Worm (Caenorhabditis elegans) whole organism, young adult: ENCODE results near the gene fezf-1.
"Not testable (repeated sequence)": the region's sequence is repeated elsewhere in the genome, so short reads cannot be mapped to it uniquely, and the experiment has no call there.

Experiments
- B0019.2 ChIP-seq: fragments of 200-800 bp; sonication (Bioruptor generic); conservative IDR thresholded peaks from 2 replicates; pipeline ENCODE4 v1.3.6; 2022; ENCODE audit warnings: missing genetic modification reagents, missing genetic modification characterization, missing compliant biosample characterization
- B0336.3 ChIP-seq: fragments of 200-800 bp; sonication (Bioruptor generic); IDR thresholded peaks from 2 replicates; pipeline ENCODE4 v1.3.6; 2022; ENCODE audit warnings: missing genetic modification characterization, missing compliant biosample characterization
- C17E4.6 ChIP-seq: fragments of 200-800 bp; sonication (Bioruptor generic); IDR thresholded peaks from 2 replicates; pipeline ENCODE4 v1.3.6; 2022; ENCODE audit warnings: missing genetic modification reagents, missing genetic modification characterization, missing compliant biosample characterization
- F23B12.7 ChIP-seq: sonication (generic microtip); optimal IDR thresholded peaks from 2 replicates; lab custom pipeline; 2017; ENCODE audit warnings: missing genetic modification characterization, mild to moderate bottlenecking, missing compliant biosample characterization, antibody characterized with exemption, moderate library complexity; ENCODE audit not compliant: insufficient read depth
- F33H1.4 ChIP-seq: fragments of 200-800 bp; sonication (Bioruptor generic); IDR thresholded peaks from 2 replicates; pipeline ENCODE4 v1.3.6; 2022; ENCODE audit warnings: missing genetic modification reagents, missing genetic modification characterization, missing compliant biosample characterization
- F39B2.1 ChIP-seq: fragments of 200-800 bp; sonication (Bioruptor generic); IDR thresholded peaks from 2 replicates; pipeline ENCODE4 v1.3.6; 2022; ENCODE audit warnings: missing genetic modification reagents, missing genetic modification characterization, missing compliant biosample characterization
- F49E8.2 ChIP-seq: sonication (generic microtip); optimal IDR thresholded peaks from 3 replicates; lab custom pipeline; 2017; ENCODE audit warnings: missing genetic modification characterization, mild to moderate bottlenecking, missing compliant biosample characterization, antibody characterized with exemption, moderate library complexity; ENCODE audit not compliant: insufficient read depth
- F52B5.7 ChIP-seq: sonication (generic microtip); optimal IDR thresholded peaks from 2 replicates; lab custom pipeline; 2016; ENCODE audit warnings: mild to moderate bottlenecking, missing genetic modification characterization, missing compliant biosample characterization
- Y95B8A.8 ChIP-seq: fragments of 200-800 bp; sonication (Bioruptor generic); IDR thresholded peaks from 2 replicates; pipeline ENCODE4 v1.3.6; 2022; ENCODE audit warnings: missing genetic modification reagents, missing genetic modification characterization, missing compliant biosample characterization
- attf-6 ChIP-seq: fragments of 200-800 bp; sonication (Bioruptor generic); IDR thresholded peaks from 2 replicates; pipeline ENCODE4 v1.3.6; 2022; ENCODE audit warnings: missing genetic modification reagents, missing genetic modification characterization, missing compliant biosample characterization
- bed-2 ChIP-seq: fragments of 200-800 bp; sonication (Bioruptor generic); IDR thresholded peaks from 2 replicates; pipeline ENCODE4 v1.3.6; 2022; ENCODE audit warnings: missing genetic modification reagents, missing genetic modification characterization, missing compliant biosample characterization
- ceh-27 ChIP-seq: fragments of 200-800 bp; sonication (Bioruptor generic); optimal IDR thresholded peaks from 2 replicates; lab custom pipeline; 2018; ENCODE audit warnings: mild to moderate bottlenecking, missing genetic modification characterization, moderate library complexity, missing compliant biosample characterization
- ceh-58 ChIP-seq: fragments of 200-800 bp; sonication (Bioruptor generic); IDR thresholded peaks from 2 replicates; pipeline ENCODE4 v1.3.6; 2022; ENCODE audit warnings: missing genetic modification characterization, missing compliant biosample characterization
- ceh-91 ChIP-seq: fragments of 200-800 bp; sonication (Bioruptor generic); IDR thresholded peaks from 2 replicates; pipeline ENCODE4 v1.3.6; 2022; ENCODE audit warnings: missing genetic modification reagents, missing genetic modification characterization, missing compliant biosample characterization
- die-1 ChIP-seq: sonication (generic microtip); optimal IDR thresholded peaks from 2 replicates; lab custom pipeline; 2016; ENCODE audit warnings: missing genotype, mild to moderate bottlenecking, missing genetic modification characterization, missing compliant biosample characterization
- efl-1 ChIP-seq: fragments of 150-350 bp; optimal IDR thresholded peaks from 2 replicates; lab custom pipeline; 2014; ENCODE audit warnings: missing biosample characterization, missing genetic modification reagents, missing genetic modification characterization
- egrh-3 ChIP-seq: fragments of 200-800 bp; sonication (Bioruptor generic); IDR thresholded peaks from 2 replicates; pipeline ENCODE4 v1.3.6; 2022; ENCODE audit warnings: missing genetic modification reagents, missing genetic modification characterization, missing compliant biosample characterization
- hmg-1.2 ChIP-seq: fragments of 200-800 bp; sonication (Bioruptor generic); IDR thresholded peaks from 2 replicates; pipeline ENCODE4 v1.3.6; 2022; ENCODE audit warnings: missing genetic modification reagents, missing genetic modification characterization, missing compliant biosample characterization
- lin-26 ChIP-seq: fragments of 200-800 bp; sonication (Bioruptor generic); IDR thresholded peaks from 2 replicates; pipeline ENCODE4 v1.3.6; 2022; ENCODE audit warnings: missing genetic modification reagents, missing genetic modification characterization, missing compliant biosample characterization
- lir-1 ChIP-seq: fragments of 200-800 bp; sonication (Bioruptor generic); conservative IDR thresholded peaks from 2 replicates; pipeline ENCODE4 v1.3.6; 2022; ENCODE audit warnings: missing genetic modification reagents, missing genetic modification characterization, missing compliant biosample characterization
- lsy-27 ChIP-seq: sonication (generic microtip); optimal IDR thresholded peaks from 2 replicates; lab custom pipeline; 2017; ENCODE audit warnings: missing genetic modification characterization, mild to moderate bottlenecking, missing compliant biosample characterization, antibody characterized with exemption, missing genotype, borderline replicate concordance; ENCODE audit not compliant: insufficient read depth
- madf-6 ChIP-seq: fragments of 200-800 bp; sonication (Bioruptor generic); IDR thresholded peaks from 2 replicates; pipeline ENCODE4 v1.3.6; 2022; ENCODE audit warnings: missing genetic modification reagents, missing genetic modification characterization, missing compliant biosample characterization
- mel-28 ChIP-seq: sonication (generic microtip); optimal IDR thresholded peaks from 2 replicates; lab custom pipeline; 2016; ENCODE audit warnings: borderline replicate concordance, mild to moderate bottlenecking, missing genetic modification characterization, missing compliant biosample characterization
- mes-4 ChIP-seq: sonication (generic microtip); optimal IDR thresholded peaks from 2 replicates; lab custom pipeline; 2016; ENCODE audit warnings: missing genotype, missing genetic modification characterization, missing compliant biosample characterization
- nfya-1 ChIP-seq: sonication (generic microtip); optimal IDR thresholded peaks from 2 replicates; lab custom pipeline; 2017; ENCODE audit warnings: antibody characterized with exemption, missing compliant biosample characterization, missing genetic modification characterization, borderline replicate concordance; ENCODE audit not compliant: insufficient read depth
- nhr-179 ChIP-seq: sonication (generic microtip); optimal IDR thresholded peaks from 2 replicates; lab custom pipeline; 2016; ENCODE audit warnings: mild to moderate bottlenecking, missing genetic modification characterization, missing compliant biosample characterization
- nhr-80 ChIP-seq: sonication (generic microtip); optimal IDR thresholded peaks from 2 replicates; lab custom pipeline; 2016; ENCODE audit warnings: missing genetic modification characterization, missing compliant biosample characterization
- nhr-90 ChIP-seq: sonication (generic microtip); optimal IDR thresholded peaks from 2 replicates; lab custom pipeline; 2016; ENCODE audit warnings: missing genotype, mild to moderate bottlenecking, missing genetic modification characterization, missing compliant biosample characterization
- rpc-1 ChIP-seq, 2 experiments: fragments of 150-350 bp in 1 of 2; sonication (generic microtip) in 1 of 2; optimal IDR thresholded peaks; 2 replicates each; lab custom pipeline; 2014 to 2018; ENCODE audit warnings: missing biosample characterization in 1 of 2, missing genetic modification characterization in 1 of 2, missing genetic modification reagents in 1 of 2, missing genotype in 1 of 2
- snpc-1.1 ChIP-seq: sonication (generic microtip); optimal IDR thresholded peaks from 2 replicates; lab custom pipeline; 2017; ENCODE audit warnings: missing genetic modification characterization, mild to moderate bottlenecking, missing compliant biosample characterization, antibody characterized with exemption, moderate library complexity, missing genotype, missing genetic modification reagents; ENCODE audit not compliant: insufficient read depth
- snpc-3.4 ChIP-seq: sonication (generic microtip); optimal IDR thresholded peaks from 2 replicates; lab custom pipeline; 2017; ENCODE audit warnings: missing genetic modification characterization, mild to moderate bottlenecking, missing compliant biosample characterization, antibody characterized with exemption, moderate library complexity, missing genotype, missing genetic modification reagents
- snpc-4 ChIP-seq, 5 experiments: fragments of 150-350 bp in 1 of 5; sonication (generic microtip) in 4 of 5; optimal IDR thresholded peaks; 2 replicates each; lab custom pipeline; 2014 to 2018; ENCODE audit warnings: missing genetic modification characterization in 5 of 5, missing biosample characterization in 3 of 5, antibody characterized with exemption in 2 of 5, mild to moderate bottlenecking in 2 of 5, missing compliant biosample characterization in 2 of 5, missing genotype in 2 of 5, moderate library complexity in 2 of 5, missing genetic modification reagents in 1 of 5
- unc-130 ChIP-seq: sonication (generic microtip); optimal IDR thresholded peaks from 2 replicates; lab custom pipeline; 2016; ENCODE audit warnings: missing genetic modification reagents, missing genetic modification characterization, missing compliant biosample characterization
- unc-62 ChIP-seq: fragments of 150-350 bp; optimal IDR thresholded peaks from 2 replicates; lab custom pipeline; 2014; ENCODE audit warnings: missing biosample characterization, missing genetic modification reagents, missing genetic modification characterization
- xnd-1 ChIP-seq: sonication (generic microtip); optimal IDR thresholded peaks from 2 replicates; lab custom pipeline; 2016; ENCODE audit warnings: missing genotype, missing genetic modification reagents, missing genetic modification characterization, missing compliant biosample characterization
- ztf-28 ChIP-seq: fragments of 200-800 bp; sonication (Bioruptor generic); IDR thresholded peaks from 2 replicates; pipeline ENCODE4 v1.3.6; 2022; ENCODE audit warnings: missing genetic modification reagents, missing genetic modification characterization, missing compliant biosample characterization
- ztf-6 ChIP-seq: fragments of 200-800 bp; sonication (Bioruptor generic); IDR thresholded peaks from 2 replicates; pipeline ENCODE4 v1.3.6; 2022; ENCODE audit warnings: missing genetic modification reagents, missing genetic modification characterization, missing compliant biosample characterization

Gene fezf-1

ce11 chrIV:13433904-13434303 lies 32.0 kb upstream of the fezf-1 start, which contains the start of gene K09B11.5:
Gene K09B11.5 (minus strand): TSS chrIV:13434004.
- not testable (repeated sequence) for TF ChIP-seq mel-28 (tag; lab: Kevin White, UChicago); lin-26; unc-130
- TF ChIP-seq, all 124 proteins: peak for 0; not testable (repeated sequence) for 124

- TF ChIP-seq rpc-1 (optimal IDR thresholded peaks at IDR 0.05; lab: Kevin White, UChicago); snpc-4 (GFP tag; optimal IDR thresholded peaks at IDR 0.05; lab: Kevin White, UChicago): not testable (repeated sequence)
- TF ChIP-seq rpc-1 (tag; optimal IDR thresholded peaks at IDR 0.05; lab: Kevin White, UChicago) (peak; percentile 51), snpc-4 (tag; optimal IDR thresholded peaks at IDR 0.05; lab: Kevin White, UChicago) (peak in 1 of 4 experiments; percentile 61)
These were observed 25.4 kb upstream of the fezf-1 start for ce11 chrIV:13440547-13440946.

- TF ChIP-seq snpc-4 (GFP tag; optimal IDR thresholded peaks at IDR 0.05; lab: Kevin White, UChicago), result not testable (repeated sequence)
- TF ChIP-seq snpc-4 (tag; optimal IDR thresholded peaks at IDR 0.05; lab: Kevin White, UChicago), result peak in 1 of 4 experiments; percentile 72
- TF ChIP-seq rpc-1 (optimal IDR thresholded peaks at IDR 0.05; lab: Kevin White, UChicago), result peak; percentile 6
- TF ChIP-seq rpc-1 (tag; optimal IDR thresholded peaks at IDR 0.05; lab: Kevin White, UChicago), result peak; percentile 59
- TF ChIP-seq hmg-1.2, result peak; percentile 28
These were observed 22.4 kb upstream of the fezf-1 start for ce11 chrIV:13443543-13443942.

ce11 chrIV:13445275-13445674 lies 20.6 kb upstream of the fezf-1 start, which contains the start of gene mam-3:
Gene mam-3 (minus strand): TSS chrIV:13445375.
- TF ChIP-seq ceh-91 (GFP tag; lab: Robert Waterston, UW), result no peak
- no peak for TF ChIP-seq lir-1 (GFP tag; lab: Robert Waterston, UW)
- TF ChIP-seq mes-4 (tag; lab: Kevin White, UChicago), result no peak
- no peak for TF ChIP-seq F33H1.4 (GFP tag; lab: Robert Waterston, UW)
- TF ChIP-seq snpc-4 (GFP tag; optimal IDR thresholded peaks at IDR 0.05; lab: Kevin White, UChicago), result no peak
- peak in 1 of 4 experiments; percentile 10 for TF ChIP-seq snpc-4 (tag; optimal IDR thresholded peaks at IDR 0.05; lab: Kevin White, UChicago)

ce11 chrIV:13450740-13451139 lies 15.2 kb upstream of the fezf-1 start:
- TF ChIP-seq madf-6 (GFP tag; lab: Robert Waterston, UW) (peak; percentile 71), ztf-6 (GFP tag; lab: Robert Waterston, UW) (no peak), snpc-3.4 (tag; lab: Kevin White, UChicago) (no peak), B0019.2 (GFP tag; lab: Robert Waterston, UW) (no peak), egrh-3 (GFP tag; lab: Robert Waterston, UW) (no peak), F23B12.7 (tag; lab: Kevin White, UChicago) (no peak), B0336.3 (GFP tag; lab: Robert Waterston, UW) (no peak), nfya-1 (tag; lab: Kevin White, UChicago) (no peak), Y95B8A.8 (GFP tag; lab: Robert Waterston, UW) (no peak), nhr-80 (no peak), lsy-27 (tag; lab: Kevin White, UChicago) (no peak), nhr-179 (tag; lab: Kevin White, UChicago) (no peak), attf-6 (GFP tag; lab: Robert Waterston, UW) (peak; percentile 33; the same call in 1 of the 2 replicates), bed-2 (GFP tag; lab: Robert Waterston, UW) (no peak), unc-62 (no peak), die-1 (tag; lab: Kevin White, UChicago) (no peak), F49E8.2 (tag; lab: Kevin White, UChicago) (no peak), F39B2.1 (GFP tag; lab: Robert Waterston, UW) (no peak), ceh-91 (GFP tag; lab: Robert Waterston, UW) (peak; percentile 32; the same call in 1 of the 2 replicates), xnd-1 (peak; percentile 67), ceh-58 (GFP tag; lab: Robert Waterston, UW) (no peak), snpc-4 (GFP tag; optimal IDR thresholded peaks at IDR 0.05; lab: Kevin White, UChicago) (no peak), snpc-4 (tag; optimal IDR thresholded peaks at IDR 0.05; lab: Kevin White, UChicago) (peak in 1 of 4 experiments; percentile 22), ceh-27 (GFP tag; lab: Kevin White, UChicago) (no peak), ztf-28 (GFP tag; lab: Robert Waterston, UW) (no peak), nhr-90 (tag; lab: Kevin White, UChicago) (no peak), F33H1.4 (GFP tag; lab: Robert Waterston, UW) (peak; percentile 42), efl-1 (GFP tag; lab: Kevin White, UChicago) (peak; percentile 71), C17E4.6 (no peak), F52B5.7 (tag; lab: Kevin White, UChicago) (no peak), snpc-1.1 (tag; lab: Kevin White, UChicago) (no peak), mes-4 (tag; lab: Kevin White, UChicago) (no peak)
